Worm (Caenorhabditis elegans) whole organism, late embryonic: ENCODE data around the gene acs-22.

Experiments used
- K09A11.1 ChIP-seq: sonication (generic microtip); optimal IDR thresholded peaks from 2 replicates; lab custom pipeline; 2017; ENCODE audit warnings: antibody characterized with exemption, mild to moderate bottlenecking, missing genetic modification characterization, missing compliant biosample characterization; ENCODE audit not compliant: insufficient read depth
- ama-1 ChIP-seq: fragments of 150-350 bp; optimal IDR thresholded peaks from 2 replicates; lab custom pipeline; 2014
- dmd-4 ChIP-seq: sonication (generic microtip); optimal IDR thresholded peaks from 2 replicates; lab custom pipeline; 2016; ENCODE audit warnings: borderline replicate concordance, missing genetic modification characterization, missing compliant biosample characterization
- elt-4 ChIP-seq: sonication (generic microtip); optimal IDR thresholded peaks from 2 replicates; lab custom pipeline; 2016; ENCODE audit warnings: missing genetic modification characterization, missing compliant biosample characterization
- eyg-1 ChIP-seq: sonication (generic microtip); optimal IDR thresholded peaks from 2 replicates; lab custom pipeline; 2016; ENCODE audit warnings: missing genotype, missing genetic modification characterization, missing compliant biosample characterization
- fkh-10 ChIP-seq: fragments of 150-350 bp; optimal IDR thresholded peaks from 2 replicates; lab custom pipeline; 2014; ENCODE audit warnings: missing biosample characterization, missing genetic modification reagents, missing genetic modification characterization
- lin-11 ChIP-seq: fragments of 200-800 bp; sonication (Bioruptor generic); optimal IDR thresholded peaks from 2 replicates; lab custom pipeline; 2018; ENCODE audit warnings: mild to moderate bottlenecking, missing genetic modification characterization, missing compliant biosample characterization
- nhr-11 ChIP-seq: fragments of 150-350 bp; optimal IDR thresholded peaks from 2 replicates; lab custom pipeline; 2014; ENCODE audit warnings: missing biosample characterization, missing genetic modification characterization
- pqm-1 ChIP-seq: sonication (generic microtip); optimal IDR thresholded peaks from 2 replicates; lab custom pipeline; 2016; ENCODE audit warnings: missing genetic modification characterization, missing compliant biosample characterization

DNA sequence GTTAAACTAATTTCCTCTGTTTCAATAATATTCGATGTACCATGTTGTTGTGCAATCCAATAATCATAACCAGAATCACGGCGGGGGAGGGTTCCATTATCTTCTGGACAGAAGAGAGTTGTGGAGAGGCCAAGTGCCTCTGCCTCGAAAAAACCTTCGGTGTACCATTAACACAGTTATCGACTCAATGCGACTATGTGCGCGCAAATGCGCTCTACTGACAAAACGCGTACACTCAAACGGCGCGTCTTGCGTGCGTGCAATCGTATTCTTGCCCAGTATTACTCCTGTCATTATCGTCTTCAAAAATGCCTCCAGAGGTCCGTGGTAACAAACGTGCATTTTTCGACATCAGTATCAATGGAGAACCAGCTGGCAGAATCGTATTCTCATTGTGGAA lies 19.9 kb upstream of the acs-22 start, which contains the start of gene cyn-8:
- TF ChIP-seq ama-1 (lab: Kevin White, UChicago) (no peak), eyg-1 (no peak), lin-11 (tag; lab: Kevin White, UChicago) (no peak), nhr-11 (tag; lab: Kevin White, UChicago) (no peak), fkh-10 (GFP tag; lab: Kevin White, UChicago) (no peak), pqm-1 (tag; lab: Kevin White, UChicago) (no peak), elt-4 (tag; lab: Kevin White, UChicago) (no peak), dmd-4 (tag; lab: Kevin White, UChicago) (no peak), K09A11.1 (tag; lab: Kevin White, UChicago) (no peak)
